Worm (Caenorhabditis elegans) whole organism, young adult: ENCODE data around the gene oga-1.

Experiments
- C06A6.2 ChIP-seq: fragments of 200-800 bp; sonication (Bioruptor generic); conservative IDR thresholded peaks from 2 replicates; pipeline ENCODE4 v1.3.6; 2022; ENCODE audit warnings: missing genetic modification characterization, missing compliant biosample characterization
- F23B12.7 ChIP-seq: sonication (generic microtip); optimal IDR thresholded peaks from 2 replicates; lab custom pipeline; 2017; ENCODE audit warnings: missing genetic modification characterization, mild to moderate bottlenecking, missing compliant biosample characterization, antibody characterized with exemption, moderate library complexity; ENCODE audit not compliant: insufficient read depth
- F37B4.10 ChIP-seq: fragments of 200-800 bp; sonication (Bioruptor generic); IDR thresholded peaks from 2 replicates; pipeline ENCODE4 v1.3.6; 2022; ENCODE audit warnings: missing genetic modification characterization, missing compliant biosample characterization
- K12H6.12 ChIP-seq: fragments of 200-800 bp; sonication (Bioruptor generic); optimal IDR thresholded peaks from 2 replicates; lab custom pipeline; 2018; ENCODE audit warnings: mild to moderate bottlenecking, missing genetic modification characterization, missing compliant biosample characterization
- Y53G8AR.9 ChIP-seq: fragments of 200-800 bp; sonication (Bioruptor generic); conservative IDR thresholded peaks from 2 replicates; pipeline ENCODE4 v1.3.6; 2022; ENCODE audit warnings: missing genetic modification reagents, missing genetic modification characterization, missing compliant biosample characterization
- Y67H2A.10 ChIP-seq: fragments of 200-800 bp; sonication (Bioruptor generic); conservative IDR thresholded peaks from 2 replicates; pipeline ENCODE4 v1.3.6; 2022; ENCODE audit warnings: missing genetic modification reagents, missing genetic modification characterization, missing compliant biosample characterization
- attf-3 ChIP-seq: fragments of 200-800 bp; sonication (Bioruptor generic); conservative IDR thresholded peaks from 2 replicates; pipeline ENCODE4 v1.3.6; 2022; ENCODE audit warnings: missing genetic modification reagents, missing genetic modification characterization, missing compliant biosample characterization
- attf-5 ChIP-seq: fragments of 200-800 bp; sonication (Bioruptor generic); optimal IDR thresholded peaks from 2 replicates; lab custom pipeline; 2018; ENCODE audit warnings: mild to moderate bottlenecking, missing genetic modification characterization, missing compliant biosample characterization
- attf-6 ChIP-seq: fragments of 200-800 bp; sonication (Bioruptor generic); IDR thresholded peaks from 2 replicates; pipeline ENCODE4 v1.3.6; 2022; ENCODE audit warnings: missing genetic modification reagents, missing genetic modification characterization, missing compliant biosample characterization
- bed-1 ChIP-seq: fragments of 200-800 bp; sonication (Bioruptor generic); IDR thresholded peaks from 2 replicates; pipeline ENCODE4 v1.3.6; 2022; ENCODE audit warnings: missing genetic modification reagents, missing genetic modification characterization, missing compliant biosample characterization
- ceh-27 ChIP-seq: fragments of 200-800 bp; sonication (Bioruptor generic); optimal IDR thresholded peaks from 2 replicates; lab custom pipeline; 2018; ENCODE audit warnings: mild to moderate bottlenecking, missing genetic modification characterization, moderate library complexity, missing compliant biosample characterization
- ceh-40 ChIP-seq: fragments of 200-800 bp; sonication (Bioruptor generic); IDR thresholded peaks from 2 replicates; pipeline ENCODE4 v1.3.6; 2022; ENCODE audit warnings: missing genetic modification characterization, missing compliant biosample characterization
- chd-7 ChIP-seq: sonication (generic microtip); optimal IDR thresholded peaks from 2 replicates; lab custom pipeline; 2016; ENCODE audit warnings: mild to moderate bottlenecking, missing genetic modification characterization, moderate library complexity, missing compliant biosample characterization
- dpl-1 ChIP-seq: fragments of 150-350 bp; optimal IDR thresholded peaks from 2 replicates; lab custom pipeline; 2014; ENCODE audit warnings: missing biosample characterization, missing genetic modification reagents, missing genetic modification characterization
- egrh-3 ChIP-seq: fragments of 200-800 bp; sonication (Bioruptor generic); IDR thresholded peaks from 2 replicates; pipeline ENCODE4 v1.3.6; 2022; ENCODE audit warnings: missing genetic modification reagents, missing genetic modification characterization, missing compliant biosample characterization
- gei-17 ChIP-seq: fragments of 200-800 bp; sonication (Bioruptor generic); optimal IDR thresholded peaks from 2 replicates; lab custom pipeline; 2018; ENCODE audit warnings: mild to moderate bottlenecking, missing genetic modification characterization, missing compliant biosample characterization
- hrde-1 ChIP-seq: sonication (generic microtip); optimal IDR thresholded peaks from 2 replicates; lab custom pipeline; 2016; ENCODE audit warnings: missing genetic modification characterization, mild to moderate bottlenecking, missing compliant biosample characterization, moderate library complexity, missing genotype, missing genetic modification reagents, borderline replicate concordance
- lin-26 ChIP-seq: fragments of 200-800 bp; sonication (Bioruptor generic); IDR thresholded peaks from 2 replicates; pipeline ENCODE4 v1.3.6; 2022; ENCODE audit warnings: missing genetic modification reagents, missing genetic modification characterization, missing compliant biosample characterization
- lin-40 ChIP-seq: sonication (generic microtip); optimal IDR thresholded peaks from 2 replicates; lab custom pipeline; 2016; ENCODE audit warnings: missing genetic modification characterization, mild to moderate bottlenecking, missing compliant biosample characterization, missing genotype, missing genetic modification reagents
- lin-54 ChIP-seq: fragments of 200-800 bp; sonication (Bioruptor generic); optimal IDR thresholded peaks from 2 replicates; lab custom pipeline; 2018; ENCODE audit warnings: mild to moderate bottlenecking, missing genetic modification characterization, missing compliant biosample characterization
- lir-1 ChIP-seq: fragments of 200-800 bp; sonication (Bioruptor generic); conservative IDR thresholded peaks from 2 replicates; pipeline ENCODE4 v1.3.6; 2022; ENCODE audit warnings: missing genetic modification reagents, missing genetic modification characterization, missing compliant biosample characterization
- lsl-1 ChIP-seq: fragments of 200-800 bp; sonication (Bioruptor generic); optimal IDR thresholded peaks from 2 replicates; lab custom pipeline; 2018; ENCODE audit warnings: mild to moderate bottlenecking, missing genetic modification characterization, moderate library complexity, missing compliant biosample characterization
- lsy-27 ChIP-seq: sonication (generic microtip); optimal IDR thresholded peaks from 2 replicates; lab custom pipeline; 2017; ENCODE audit warnings: missing genetic modification characterization, mild to moderate bottlenecking, missing compliant biosample characterization, antibody characterized with exemption, missing genotype, borderline replicate concordance; ENCODE audit not compliant: insufficient read depth
- madf-10 ChIP-seq: sonication (generic microtip); optimal IDR thresholded peaks from 2 replicates; lab custom pipeline; 2016; ENCODE audit warnings: mild to moderate bottlenecking, missing genetic modification characterization, missing compliant biosample characterization
- madf-6 ChIP-seq: fragments of 200-800 bp; sonication (Bioruptor generic); IDR thresholded peaks from 2 replicates; pipeline ENCODE4 v1.3.6; 2022; ENCODE audit warnings: missing genetic modification reagents, missing genetic modification characterization, missing compliant biosample characterization
- madf-8 ChIP-seq: fragments of 200-800 bp; sonication (Bioruptor generic); conservative IDR thresholded peaks from 2 replicates; pipeline ENCODE4 v1.3.6; 2022; ENCODE audit warnings: missing genetic modification reagents, missing genetic modification characterization, missing compliant biosample characterization
- nfya-1 ChIP-seq: sonication (generic microtip); optimal IDR thresholded peaks from 2 replicates; lab custom pipeline; 2017; ENCODE audit warnings: antibody characterized with exemption, missing compliant biosample characterization, missing genetic modification characterization, borderline replicate concordance; ENCODE audit not compliant: insufficient read depth
- nhr-80 ChIP-seq: sonication (generic microtip); optimal IDR thresholded peaks from 2 replicates; lab custom pipeline; 2016; ENCODE audit warnings: missing genetic modification characterization, missing compliant biosample characterization
- rcor-1 ChIP-seq: fragments of 200-800 bp; sonication (Bioruptor generic); IDR thresholded peaks from 2 replicates; pipeline ENCODE4 v1.3.6; 2022; ENCODE audit warnings: missing genetic modification reagents, missing genetic modification characterization, missing compliant biosample characterization
- snpc-1.1 ChIP-seq: sonication (generic microtip); optimal IDR thresholded peaks from 2 replicates; lab custom pipeline; 2017; ENCODE audit warnings: missing genetic modification characterization, mild to moderate bottlenecking, missing compliant biosample characterization, antibody characterized with exemption, moderate library complexity, missing genotype, missing genetic modification reagents; ENCODE audit not compliant: insufficient read depth
- tbx-9 ChIP-seq: sonication (generic microtip); optimal IDR thresholded peaks from 2 replicates; lab custom pipeline; 2016; ENCODE audit warnings: borderline replicate concordance, missing genetic modification characterization, inconsistent platforms, missing compliant biosample characterization
- unc-130 ChIP-seq: sonication (generic microtip); optimal IDR thresholded peaks from 2 replicates; lab custom pipeline; 2016; ENCODE audit warnings: missing genetic modification reagents, missing genetic modification characterization, missing compliant biosample characterization
- unc-62 ChIP-seq: fragments of 150-350 bp; optimal IDR thresholded peaks from 2 replicates; lab custom pipeline; 2014; ENCODE audit warnings: missing biosample characterization, missing genetic modification reagents, missing genetic modification characterization
- ztf-28 ChIP-seq: fragments of 200-800 bp; sonication (Bioruptor generic); IDR thresholded peaks from 2 replicates; pipeline ENCODE4 v1.3.6; 2022; ENCODE audit warnings: missing genetic modification reagents, missing genetic modification characterization, missing compliant biosample characterization

The oga-1 gene

DNA sequence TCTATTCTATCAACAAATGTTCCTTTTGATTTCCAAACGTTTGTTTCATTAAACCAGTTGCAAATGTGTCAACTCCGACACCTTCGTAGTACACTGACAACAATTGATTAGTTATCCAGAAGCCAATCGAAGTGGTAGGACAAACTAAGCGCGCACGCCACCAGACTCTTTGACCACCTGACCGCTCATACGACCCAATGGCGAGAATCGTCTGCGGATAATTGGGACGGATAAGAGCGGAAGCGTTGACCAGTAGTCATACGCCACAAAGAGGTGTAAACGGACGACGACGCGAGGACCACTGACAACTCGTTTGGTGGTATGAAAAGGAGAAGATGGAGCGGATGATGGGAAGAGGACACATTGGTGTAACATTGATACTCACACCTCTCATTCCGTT is 46.9 kb downstream of the oga-1 start:
- TF ChIP-seq F37B4.10 (no peak), ceh-27 (GFP tag; lab: Kevin White, UChicago) (no peak), dpl-1 (GFP tag; lab: Kevin White, UChicago) (no peak), lsl-1 (GFP tag; lab: Kevin White, UChicago) (no peak), attf-5 (GFP tag; lab: Kevin White, UChicago) (no peak), nhr-80 (tag; lab: Kevin White, UChicago) (no peak), ztf-28 (GFP tag; lab: Robert Waterston, UW) (no peak), lin-54 (GFP tag; lab: Kevin White, UChicago) (no peak), K12H6.12 (tag; lab: Kevin White, UChicago) (no peak), lin-26 (GFP tag; lab: Robert Waterston, UW) (no peak), lin-40 (no peak), ceh-40 (GFP tag; lab: Robert Waterston, UW) (no peak), Y67H2A.10 (GFP tag; lab: Robert Waterston, UW) (no peak), nfya-1 (tag; lab: Kevin White, UChicago) (no peak), unc-62 (GFP tag; lab: Kevin White, UChicago) (no peak)

DNA sequence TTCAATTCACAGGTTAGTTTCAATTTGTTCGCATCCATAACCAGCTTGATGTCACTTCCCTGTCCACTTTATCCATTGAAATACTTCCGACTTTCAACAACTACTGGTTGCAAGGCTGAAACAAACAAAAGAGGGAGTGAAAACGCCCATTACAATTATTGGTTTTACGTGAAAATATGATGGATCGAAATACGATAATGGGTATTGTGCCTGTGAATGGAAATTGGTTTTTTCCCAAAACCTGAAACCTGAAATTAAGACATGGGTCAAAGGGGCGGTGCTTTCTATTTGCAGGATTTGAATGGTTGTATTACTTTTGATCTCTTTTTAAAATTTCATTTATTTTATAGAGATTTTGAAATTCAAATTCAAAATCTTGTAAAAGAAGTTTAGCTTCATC is 48.4 kb downstream of the oga-1 start, which contains the start of gene B0416.2:
Gene B0416.2, plus strand, starts transcription at position 301 of the 400 bp plus-strand sequence.
- TF ChIP-seq lir-1 (GFP tag; lab: Robert Waterston, UW): no peak
- TF ChIP-seq unc-130 (GFP tag; lab: Kevin White, UChicago): no peak
- TF ChIP-seq Y53G8AR.9: no peak
- no peak for TF ChIP-seq madf-8
- TF ChIP-seq chd-7 (tag; lab: Kevin White, UChicago): no peak
- TF ChIP-seq snpc-1.1 (tag; lab: Kevin White, UChicago): no peak
- TF ChIP-seq F23B12.7 (tag; lab: Kevin White, UChicago): no peak
- no peak for TF ChIP-seq lsy-27 (tag; lab: Kevin White, UChicago)
- TF ChIP-seq madf-10: no peak
- TF ChIP-seq lin-54 (GFP tag; lab: Kevin White, UChicago): no peak
- no peak for TF ChIP-seq tbx-9 (tag; lab: Kevin White, UChicago)
- TF ChIP-seq attf-3 (GFP tag; lab: Robert Waterston, UW): no peak
- no peak for TF ChIP-seq hrde-1 (tag; lab: Kevin White, UChicago)
- TF ChIP-seq rcor-1 (GFP tag; lab: Robert Waterston, UW): no peak
- TF ChIP-seq bed-1 (GFP tag; lab: Robert Waterston, UW): no peak
- no peak for TF ChIP-seq C06A6.2 (GFP tag; lab: Robert Waterston, UW)
- TF ChIP-seq attf-6 (GFP tag; lab: Robert Waterston, UW): no peak
- TF ChIP-seq gei-17 (GFP tag; lab: Kevin White, UChicago): no peak
- TF ChIP-seq egrh-3 (GFP tag; lab: Robert Waterston, UW): no peak

DNA sequence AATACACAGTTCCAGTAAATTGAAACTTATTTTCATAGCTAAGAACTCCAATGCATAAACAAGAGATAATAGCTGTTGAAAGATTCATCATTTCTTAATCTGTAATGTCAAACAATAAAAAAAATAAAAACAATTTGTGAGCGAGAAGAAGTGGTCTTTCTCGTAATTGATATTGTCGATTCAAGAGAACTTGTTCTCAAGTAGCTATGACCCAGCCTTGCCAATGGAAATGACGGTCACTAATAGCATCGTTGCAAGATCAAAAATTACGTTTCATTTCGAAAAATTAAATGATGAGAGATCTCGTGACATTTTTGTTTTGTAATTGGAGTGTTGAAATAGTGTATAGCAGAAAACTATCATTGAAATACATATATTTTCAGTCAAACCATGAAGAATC is 49.4 kb downstream of the oga-1 start, which contains the start of gene B0416.7:
Gene B0416.7, minus strand, starts transcription at position 101 of the 400 bp plus-strand sequence.
- no peak for TF ChIP-seq madf-10
- TF ChIP-seq madf-6 (GFP tag; lab: Robert Waterston, UW): no peak
- TF ChIP-seq ceh-27 (GFP tag; lab: Kevin White, UChicago): peak; percentile 16
